Fruit fly (Drosophila melanogaster): ENCODE results near the gene CG13295.

DNA sequence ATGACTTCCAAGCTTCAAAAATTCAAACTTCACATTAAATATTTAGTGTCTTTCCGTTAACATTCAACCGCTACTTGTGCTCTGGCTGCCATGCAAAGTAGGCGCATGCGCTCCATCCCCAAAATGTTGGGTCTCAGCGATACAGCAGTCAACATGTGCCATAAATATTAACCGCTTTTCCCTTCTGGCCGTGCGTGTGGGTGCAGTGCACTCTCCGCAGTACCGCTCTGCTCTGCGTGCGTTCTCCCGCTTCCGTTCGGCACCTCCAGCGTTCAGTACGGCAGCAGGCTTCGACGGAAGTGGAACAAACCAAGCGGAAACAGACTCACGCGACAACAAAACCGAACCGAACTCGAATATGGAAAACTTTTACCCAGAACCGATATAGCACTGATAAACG, 1.4 kb upstream of the CG13295 start, which contains the start of gene ssp6:
- no peak for TF ChIP-seq Sin3A (optimal IDR thresholded peaks at IDR 0.05)
- TF ChIP-seq h (optimal IDR thresholded peaks at IDR 0.05), result no peak
- no peak for TF ChIP-seq insv (optimal IDR thresholded peaks at IDR 0.05)
- TF ChIP-seq psq (optimal IDR thresholded peaks at IDR 0.05), result no peak
